Worm (Caenorhabditis elegans) whole organism, late embryonic: ENCODE measurements around the gene stdh-3.

ENCODE experiments used
- C38D4.7 ChIP-seq: fragments of 200-800 bp; sonication (Bioruptor generic); optimal IDR thresholded peaks from 2 replicates; lab custom pipeline; 2018; ENCODE audit warnings: mild to moderate bottlenecking, missing genetic modification characterization, moderate library complexity, missing compliant biosample characterization
- K02D7.2 ChIP-seq: sonication (generic microtip); optimal IDR thresholded peaks from 2 replicates; lab custom pipeline; 2017; ENCODE audit warnings: mild to moderate bottlenecking, missing genetic modification characterization, missing compliant biosample characterization
- T23F11.4 ChIP-seq: fragments of 200-800 bp; sonication (Bioruptor generic); optimal IDR thresholded peaks from 2 replicates; lab custom pipeline; 2018; ENCODE audit warnings: mild to moderate bottlenecking, missing genetic modification characterization, missing compliant biosample characterization
- ahr-1 ChIP-seq: sonication (generic microtip); optimal IDR thresholded peaks from 2 replicates; lab custom pipeline; 2016; ENCODE audit warnings: missing genetic modification characterization, missing compliant biosample characterization
- ceh-14 ChIP-seq: sonication (generic microtip); optimal IDR thresholded peaks from 2 replicates; lab custom pipeline; 2016; ENCODE audit warnings: missing genotype, missing genetic modification characterization, missing compliant biosample characterization
- ceh-19 ChIP-seq: fragments of 200-800 bp; sonication (Bioruptor generic); optimal IDR thresholded peaks from 2 replicates; lab custom pipeline; 2018; ENCODE audit warnings: mild to moderate bottlenecking, missing genetic modification characterization, missing compliant biosample characterization
- ceh-2 ChIP-seq: sonication (generic microtip); optimal IDR thresholded peaks from 2 replicates; lab custom pipeline; 2016; ENCODE audit warnings: missing genotype, missing genetic modification characterization, missing compliant biosample characterization
- ceh-24 ChIP-seq: sonication (generic microtip); optimal IDR thresholded peaks from 2 replicates; lab custom pipeline; 2016; ENCODE audit warnings: mild to moderate bottlenecking, missing genetic modification characterization, missing compliant biosample characterization
- ceh-30 ChIP-seq: fragments of 150-350 bp; optimal IDR thresholded peaks from 2 replicates; lab custom pipeline; 2014; ENCODE audit warnings: missing biosample characterization, missing genetic modification characterization
- ceh-31 ChIP-seq: sonication (generic microtip); optimal IDR thresholded peaks from 2 replicates; lab custom pipeline; 2016; ENCODE audit warnings: missing genetic modification characterization, missing compliant biosample characterization
- ceh-6 ChIP-seq: fragments of 200-800 bp; sonication (Bioruptor generic); optimal IDR thresholded peaks from 2 replicates; lab custom pipeline; 2018; ENCODE audit warnings: mild to moderate bottlenecking, missing genetic modification characterization, missing compliant biosample characterization
- che-1 ChIP-seq: sonication (generic microtip); optimal IDR thresholded peaks from 2 replicates; lab custom pipeline; 2016; ENCODE audit warnings: mild to moderate bottlenecking, missing genetic modification characterization, missing compliant biosample characterization
- elt-2 ChIP-seq: sonication (generic microtip); optimal IDR thresholded peaks from 2 replicates; lab custom pipeline; 2016; ENCODE audit warnings: missing genetic modification reagents, missing genetic modification characterization, missing compliant biosample characterization
- ets-4 ChIP-seq: sonication (generic microtip); optimal IDR thresholded peaks from 2 replicates; lab custom pipeline; 2016; ENCODE audit warnings: missing genetic modification characterization, missing compliant biosample characterization
- eyg-1 ChIP-seq: sonication (generic microtip); optimal IDR thresholded peaks from 2 replicates; lab custom pipeline; 2016; ENCODE audit warnings: missing genotype, missing genetic modification characterization, missing compliant biosample characterization
- fax-1 ChIP-seq: sonication (generic microtip); optimal IDR thresholded peaks from 2 replicates; lab custom pipeline; 2016; ENCODE audit warnings: missing genotype, missing genetic modification characterization, missing compliant biosample characterization
- fkh-10 ChIP-seq: fragments of 150-350 bp; optimal IDR thresholded peaks from 2 replicates; lab custom pipeline; 2014; ENCODE audit warnings: missing biosample characterization, missing genetic modification reagents, missing genetic modification characterization
- hlh-13 ChIP-seq: fragments of 200-800 bp; sonication (Bioruptor generic); optimal IDR thresholded peaks from 2 replicates; lab custom pipeline; 2018; ENCODE audit warnings: mild to moderate bottlenecking, missing genetic modification characterization, missing compliant biosample characterization
- hlh-30 ChIP-seq: sonication (generic microtip); optimal IDR thresholded peaks from 2 replicates; lab custom pipeline; 2017; ENCODE audit warnings: antibody characterized with exemption, missing genetic modification characterization, missing compliant biosample characterization; ENCODE audit not compliant: insufficient read depth
- lim-6 ChIP-seq: sonication (generic microtip); optimal IDR thresholded peaks from 2 replicates; lab custom pipeline; 2016; ENCODE audit warnings: missing genetic modification characterization, missing compliant biosample characterization
- lin-11 ChIP-seq: fragments of 200-800 bp; sonication (Bioruptor generic); optimal IDR thresholded peaks from 2 replicates; lab custom pipeline; 2018; ENCODE audit warnings: mild to moderate bottlenecking, missing genetic modification characterization, missing compliant biosample characterization
- madf-2 ChIP-seq: sonication (generic microtip); optimal IDR thresholded peaks from 2 replicates; lab custom pipeline; 2017; ENCODE audit warnings: missing genetic modification characterization, missing compliant biosample characterization
- nfya-1 ChIP-seq: sonication (generic microtip); optimal IDR thresholded peaks from 2 replicates; lab custom pipeline; 2017; ENCODE audit warnings: missing genetic modification characterization, mild to moderate bottlenecking, missing compliant biosample characterization, antibody characterized with exemption, moderate library complexity
- nhr-11 ChIP-seq: fragments of 150-350 bp; optimal IDR thresholded peaks from 2 replicates; lab custom pipeline; 2014; ENCODE audit warnings: missing biosample characterization, missing genetic modification characterization
- odd-2 ChIP-seq: sonication (generic microtip); optimal IDR thresholded peaks from 2 replicates; lab custom pipeline; 2017; ENCODE audit warnings: antibody characterized with exemption, mild to moderate bottlenecking, missing genetic modification characterization, missing compliant biosample characterization
- unc-55 ChIP-seq: sonication (generic microtip); optimal IDR thresholded peaks from 2 replicates; lab custom pipeline; 2017; ENCODE audit warnings: missing biosample characterization, missing genetic modification reagents, missing genetic modification characterization
- ztf-16 ChIP-seq: sonication (generic microtip); optimal IDR thresholded peaks from 2 replicates; lab custom pipeline; 2017; ENCODE audit warnings: missing genetic modification characterization, missing compliant biosample characterization

The stdh-3 gene

ce11 chrV:13907557-13908104, 3.2 kb downstream of the stdh-3 start:
- TF ChIP-seq lim-6 (tag; lab: Kevin White, UChicago), result no peak

ce11 chrV:13908120-13908915, 3.9 kb downstream of the stdh-3 start:
- TF ChIP-seq ceh-30, result no peak
- no peak for TF ChIP-seq ztf-16
- TF ChIP-seq ceh-24 (tag; lab: Kevin White, UChicago), result no peak
- no peak for TF ChIP-seq T23F11.4 (GFP tag; lab: Kevin White, UChicago)
- no peak for TF ChIP-seq C38D4.7
- no peak for TF ChIP-seq ceh-14 (tag; lab: Kevin White, UChicago)
- TF ChIP-seq, all 69 proteins: peak for 0

ce11 chrV:13908916-13909176, 4.4 kb downstream of the stdh-3 start, which contains the start of gene C06B3.6:
Gene C06B3.6, minus strand, starts transcription at chrV:13908967.
- TF ChIP-seq fax-1 (tag; lab: Kevin White, UChicago) (no peak), ceh-31 (tag; lab: Kevin White, UChicago) (no peak), ztf-16 (no peak), lin-11 (tag; lab: Kevin White, UChicago) (no peak), nfya-1 (no peak)
- TF ChIP-seq, all 69 proteins: peak for 0

- TF ChIP-seq hlh-13 (no peak), hlh-30 (tag; lab: Kevin White, UChicago) (peak; percentile 34)
Observed at ce11 chrV:13909400-13909799, 5.0 kb downstream of the stdh-3 start, which contains the start of gene C06B3.7. Gene C06B3.7, plus strand, starts transcription at chrV:13909686.

- TF ChIP-seq unc-55 (GFP tag; lab: Kevin White, UChicago) (no peak), eyg-1 (tag; lab: Kevin White, UChicago) (no peak), nhr-11 (tag; lab: Kevin White, UChicago) (no peak), lim-6 (tag; lab: Kevin White, UChicago) (no peak), K02D7.2 (tag; lab: Kevin White, UChicago) (no peak), ceh-6 (GFP tag; lab: Kevin White, UChicago) (no peak), fkh-10 (GFP tag; lab: Kevin White, UChicago) (no peak), madf-2 (tag; lab: Kevin White, UChicago) (no peak), ahr-1 (tag; lab: Kevin White, UChicago) (no peak)
Observed at ce11 chrV:13915390-13915789, 11.0 kb downstream of the stdh-3 start, which contains the start of gene gcy-32. Gene gcy-32, minus strand, starts transcription at chrV:13915490.

- no peak for TF ChIP-seq ets-4 (tag; lab: Kevin White, UChicago)
- TF ChIP-seq K02D7.2 (tag; lab: Kevin White, UChicago), result no peak
- no peak for TF ChIP-seq ceh-19 (GFP tag; lab: Kevin White, UChicago)
- TF ChIP-seq ceh-14 (tag; lab: Kevin White, UChicago), result no peak
Observed at ce11 chrV:13916196-13916595, 11.8 kb downstream of the stdh-3 start, which contains the start of gene str-252. Gene str-252, plus strand, starts transcription at chrV:13916496.

- no peak for TF ChIP-seq ceh-2 (tag; lab: Kevin White, UChicago)
- TF ChIP-seq ceh-19 (GFP tag; lab: Kevin White, UChicago), result no peak
- no peak for TF ChIP-seq ets-4 (tag; lab: Kevin White, UChicago)
- no peak for TF ChIP-seq che-1
- no peak for TF ChIP-seq ceh-31 (tag; lab: Kevin White, UChicago)
- TF ChIP-seq odd-2, result no peak
- TF ChIP-seq elt-2 (tag; lab: Kevin White, UChicago), result no peak
Observed at ce11 chrV:13918341-13918740, 13.9 kb downstream of the stdh-3 start, which contains the start of gene str-250. Gene str-250, plus strand, starts transcription at chrV:13918641.
